Fruit fly (Drosophila melanogaster) whole organism, embryonic: ENCODE measurements around the gene Sry-alpha.

Experiments
- CG1024 ChIP-seq: fragments of 200-800 bp; sonication (Bioruptor generic); IDR thresholded peaks from 2 replicates; pipeline ENCODE4 v1.3.6; 2022; ENCODE audit warnings: missing biosample characterization, missing genetic modification characterization
- CG13624 ChIP-seq: fragments of 200-800 bp; sonication (Bioruptor generic); optimal IDR thresholded peaks from 2 replicates; lab custom pipeline; 2016; ENCODE audit warnings: missing biosample characterization, missing genetic modification characterization
- CG15269 ChIP-seq: fragments of 200-800 bp; sonication (Bioruptor generic); optimal IDR thresholded peaks from 2 replicates; lab custom pipeline; 2018; ENCODE audit warnings: missing biosample characterization, mild to moderate bottlenecking, missing genetic modification characterization, moderate library complexity
- CG1603 ChIP-seq: fragments of 200-800 bp; sonication (Bioruptor generic); optimal IDR thresholded peaks from 2 replicates; lab custom pipeline; 2019; ENCODE audit warnings: missing biosample characterization, mild to moderate bottlenecking, missing genetic modification characterization, moderate library complexity
- CG16863 ChIP-seq: fragments of 200-800 bp; sonication (Bioruptor generic); optimal IDR thresholded peaks from 3 replicates; lab custom pipeline; 2016; ENCODE audit warnings: missing biosample characterization, missing genetic modification characterization
- CG17186 ChIP-seq: fragments of 200-800 bp; sonication (Bioruptor generic); optimal IDR thresholded peaks from 3 replicates; lab custom pipeline; 2017; ENCODE audit warnings: missing biosample characterization, missing genetic modification reagents, missing genetic modification characterization
- CG1792 ChIP-seq: fragments of 200-800 bp; sonication (Bioruptor generic); optimal IDR thresholded peaks from 2 replicates; lab custom pipeline; 2016; ENCODE audit warnings: missing biosample characterization, missing genetic modification characterization
- CG18262 ChIP-seq: fragments of 200-800 bp; optimal IDR thresholded peaks from 3 replicates; lab custom pipeline; 2019; ENCODE audit warnings: missing biosample characterization, mild to moderate bottlenecking, missing genetic modification characterization, moderate library complexity
- CG30431 ChIP-seq: fragments of 200-800 bp; sonication (Bioruptor generic); optimal IDR thresholded peaks from 2 replicates; lab custom pipeline; 2017; ENCODE audit warnings: missing biosample characterization, missing genetic modification characterization
- CG3281 ChIP-seq: fragments of 200-800 bp; sonication (Bioruptor generic); optimal IDR thresholded peaks from 3 replicates; lab custom pipeline; 2017; ENCODE audit warnings: missing biosample characterization, mild to moderate bottlenecking, missing genetic modification characterization
- CG42726 ChIP-seq: fragments of 200-800 bp; sonication (Bioruptor generic); IDR thresholded peaks from 2 replicates; pipeline ENCODE4 v1.3.6; 2022; ENCODE audit warnings: missing biosample characterization, missing genetic modification characterization; ENCODE audit not compliant: partially characterized antibody
- CG4404 ChIP-seq: fragments of 200-800 bp; sonication (Bioruptor generic); IDR thresholded peaks from 2 replicates; pipeline ENCODE4 v1.3.6; 2022; ENCODE audit warnings: missing biosample characterization, missing genetic modification characterization
- CG6683 ChIP-seq: fragments of 200-800 bp; sonication (Bioruptor generic); optimal IDR thresholded peaks from 2 replicates; lab custom pipeline; 2017; ENCODE audit warnings: missing biosample characterization, mild to moderate bottlenecking, missing genetic modification characterization, missing genetic modification reagents
- CG6689 ChIP-seq: fragments of 200-800 bp; sonication (Bioruptor generic); IDR thresholded peaks from 2 replicates; pipeline ENCODE4 v1.3.6; 2022; ENCODE audit warnings: missing biosample characterization, missing genetic modification characterization
- CG7963 ChIP-seq: fragments of 200-800 bp; sonication (Bioruptor generic); IDR thresholded peaks from 3 replicates; pipeline ENCODE4 v1.3.6; 2022; ENCODE audit warnings: missing biosample characterization, missing genetic modification characterization; ENCODE audit not compliant: partially characterized antibody
- Camta ChIP-seq: fragments of 200-800 bp; sonication (Bioruptor generic); optimal IDR thresholded peaks from 2 replicates; lab custom pipeline; 2016; ENCODE audit warnings: missing biosample characterization, missing genetic modification characterization
- D ChIP-seq, 2 experiments: fragments of 200-800 bp in 1 of 2; fragments of >200 bp in 1 of 2; sonication (Bioruptor generic) in 1 of 2; optimal IDR thresholded peaks; 2 replicates in 1 of 2; 3 replicates in 1 of 2; lab custom pipeline; 2017; ENCODE audit warnings: mild to moderate bottlenecking in 1 of 2, missing biosample characterization in 1 of 2, missing genetic modification characterization in 1 of 2, missing genetic modification reagents in 1 of 2
- Eip74EF ChIP-seq, 2 experiments: fragments of 200-800 bp in 1 of 2; fragments of >200 bp in 1 of 2; sonication (Bioruptor generic) in 1 of 2; optimal IDR thresholded peaks; 2 replicates each; lab custom pipeline; 2017 to 2019; ENCODE audit warnings: missing biosample characterization in 2 of 2, missing genetic modification characterization in 2 of 2, mild to moderate bottlenecking in 1 of 2, moderate library complexity in 1 of 2
- Hand ChIP-seq: fragments of 200-800 bp; sonication (Bioruptor generic); optimal IDR thresholded peaks from 2 replicates; lab custom pipeline; 2017; ENCODE audit warnings: mild to moderate bottlenecking, missing biosample characterization, missing genetic modification reagents, missing genetic modification characterization
- Hr39 ChIP-seq: fragments of >200 bp; optimal IDR thresholded peaks from 2 replicates; lab custom pipeline; 2017
- MTF-1 ChIP-seq: fragments of 200-800 bp; sonication (Bioruptor generic); optimal IDR thresholded peaks from 2 replicates; lab custom pipeline; 2018; ENCODE audit warnings: missing biosample characterization, mild to moderate bottlenecking, missing genetic modification characterization, borderline replicate concordance
- Mes4 ChIP-seq: fragments of 200-800 bp; sonication (Bioruptor generic); optimal IDR thresholded peaks from 2 replicates; lab custom pipeline; 2016; ENCODE audit warnings: missing biosample characterization, missing genetic modification characterization
- Nf-YB ChIP-seq: fragments of 200-800 bp; sonication (Bioruptor generic); optimal IDR thresholded peaks from 3 replicates; lab custom pipeline; 2019; ENCODE audit warnings: missing biosample characterization, mild to moderate bottlenecking, missing genetic modification characterization, moderate library complexity
- Poxn ChIP-seq: fragments of 200-800 bp; sonication (Bioruptor generic); IDR thresholded peaks from 2 replicates; pipeline ENCODE4 v1.3.6; 2022; ENCODE audit warnings: missing biosample characterization, missing genetic modification characterization
- Xrp1 ChIP-seq: fragments of 200-800 bp; sonication (Bioruptor generic); IDR thresholded peaks from 2 replicates; pipeline ENCODE4 v1.3.6; 2022; ENCODE audit warnings: missing biosample characterization, missing genetic modification characterization
- ase ChIP-seq: fragments of 200-800 bp; sonication (Bioruptor generic); IDR thresholded peaks from 3 replicates; pipeline ENCODE4 v1.3.6; 2022; ENCODE audit warnings: missing biosample characterization, missing genetic modification characterization
- cato ChIP-seq: fragments of 200-800 bp; sonication (Bioruptor generic); optimal IDR thresholded peaks from 2 replicates; lab custom pipeline; 2016; ENCODE audit warnings: missing biosample characterization, missing genetic modification characterization, borderline replicate concordance
- exex ChIP-seq: fragments of 200-800 bp; sonication (Bioruptor generic); optimal IDR thresholded peaks from 4 replicates; lab custom pipeline; 2018; ENCODE audit warnings: missing biosample characterization, mild to moderate bottlenecking, missing genetic modification characterization, moderate library complexity
- eyg ChIP-seq: fragments of 200-800 bp; sonication (Bioruptor generic); optimal IDR thresholded peaks from 3 replicates; lab custom pipeline; 2016; ENCODE audit warnings: missing biosample characterization, missing genetic modification characterization
- fd3F ChIP-seq: fragments of 200-800 bp; sonication (Bioruptor generic); optimal IDR thresholded peaks from 2 replicates; lab custom pipeline; 2018; ENCODE audit warnings: missing biosample characterization, mild to moderate bottlenecking, missing genetic modification characterization, moderate library complexity
- fru ChIP-seq: fragments of >200 bp; optimal IDR thresholded peaks from 2 replicates; lab custom pipeline; 2017
- fu2 ChIP-seq: fragments of 200-800 bp; sonication (Bioruptor generic); optimal IDR thresholded peaks from 2 replicates; lab custom pipeline; 2016; ENCODE audit warnings: missing biosample characterization, missing genetic modification characterization
- gce ChIP-seq: fragments of 200-800 bp; sonication (Bioruptor generic); IDR thresholded peaks from 3 replicates; pipeline ENCODE4 v1.3.6; 2022; ENCODE audit warnings: missing biosample characterization, missing genetic modification characterization
- hb ChIP-seq: fragments of 200-800 bp; sonication (Bioruptor generic); IDR thresholded peaks from 3 replicates; pipeline ENCODE4 v1.3.6; 2022; ENCODE audit warnings: missing biosample characterization, missing genetic modification characterization; ENCODE audit not compliant: partially characterized antibody
- insv ChIP-seq, 2 experiments: fragments of 200-800 bp; sonication (Bioruptor generic); optimal IDR thresholded peaks; 3 replicates each; lab custom pipeline; 2016 to 2018; ENCODE audit warnings: missing biosample characterization in 2 of 2, missing genetic modification characterization in 2 of 2
- lab ChIP-seq: fragments of 200-800 bp; sonication (Bioruptor generic); optimal IDR thresholded peaks from 3 replicates; lab custom pipeline; 2017; ENCODE audit warnings: missing biosample characterization, missing genetic modification characterization, mild to moderate bottlenecking, moderate library complexity, missing genetic modification reagents
- pan ChIP-seq, 4 experiments: fragments of >200 bp in 3 of 4; fragments of 200-800 bp in 1 of 4; sonication (Bioruptor generic) in 1 of 4; optimal IDR thresholded peaks in 3 of 4; IDR thresholded peaks in 1 of 4; 2 replicates each; pipeline versions ENCODE4 v1.3.6 to Lab custom; 2017 to 2022; ENCODE audit warnings: missing biosample characterization in 2 of 4, missing genetic modification characterization in 2 of 4, mixed read lengths in 1 of 4
- pfk ChIP-seq: fragments of 200-800 bp; sonication (Bioruptor generic); optimal IDR thresholded peaks from 2 replicates; lab custom pipeline; 2018; ENCODE audit warnings: missing biosample characterization, mild to moderate bottlenecking, missing genetic modification characterization, moderate library complexity
- pros ChIP-seq: fragments of 200-800 bp; sonication (Bioruptor generic); optimal IDR thresholded peaks from 3 replicates; lab custom pipeline; 2019; ENCODE audit warnings: missing biosample characterization, mild to moderate bottlenecking, missing genetic modification characterization, moderate library complexity
- pzg ChIP-seq: fragments of 200-800 bp; sonication (Bioruptor generic); optimal IDR thresholded peaks from 3 replicates; lab custom pipeline; 2018; ENCODE audit warnings: missing biosample characterization, mild to moderate bottlenecking, missing genetic modification characterization, moderate library complexity
- schlank ChIP-seq: fragments of 200-800 bp; sonication (Bioruptor generic); optimal IDR thresholded peaks from 2 replicates; lab custom pipeline; 2018; ENCODE audit warnings: missing biosample characterization, mild to moderate bottlenecking, missing genetic modification characterization
- sens ChIP-seq: fragments of 200-800 bp; sonication (Bioruptor generic); peaks from one replicate; lab custom pipeline; 2016; ENCODE audit warnings: missing biosample characterization, missing genetic modification characterization
- slbo ChIP-seq: fragments of 200-800 bp; sonication (Bioruptor generic); IDR thresholded peaks from 2 replicates; pipeline ENCODE4 v1.3.6; 2022; ENCODE audit warnings: missing biosample characterization, missing genetic modification characterization
- slp2 ChIP-seq: fragments of 200-800 bp; sonication (Bioruptor generic); optimal IDR thresholded peaks from 2 replicates; lab custom pipeline; 2016; ENCODE audit warnings: missing biosample characterization, missing genetic modification characterization
- sna ChIP-seq: fragments of 200-800 bp; sonication (Bioruptor generic); IDR thresholded peaks from 2 replicates; pipeline ENCODE4 v1.3.6; 2022; ENCODE audit warnings: missing biosample characterization, missing genetic modification characterization; ENCODE audit not compliant: partially characterized antibody
- tio ChIP-seq: fragments of 200-800 bp; sonication (Bioruptor generic); optimal IDR thresholded peaks from 2 replicates; lab custom pipeline; 2017; ENCODE audit warnings: missing biosample characterization, missing genetic modification characterization, inconsistent platforms
- tna ChIP-seq: fragments of 200-800 bp; sonication (Bioruptor generic); IDR thresholded peaks from 2 replicates; pipeline ENCODE4 v1.3.6; 2022; ENCODE audit warnings: missing biosample characterization, missing genetic modification characterization; ENCODE audit not compliant: partially characterized antibody
- trem ChIP-seq: fragments of 200-800 bp; optimal IDR thresholded peaks from 3 replicates; lab custom pipeline; 2019; ENCODE audit warnings: missing biosample characterization, mild to moderate bottlenecking, missing genetic modification characterization, moderate library complexity
- vfl ChIP-seq: fragments of 200-800 bp; sonication (Bioruptor generic); optimal IDR thresholded peaks from 2 replicates; lab custom pipeline; 2016; ENCODE audit warnings: missing biosample characterization, missing genetic modification characterization
- yki ChIP-seq: fragments of >200 bp; optimal IDR thresholded peaks from 3 replicates; lab custom pipeline; 2018

Gene Sry-alpha

dm6 chr3R:30004648-30005047 lies 34.9 kb upstream of the Sry-alpha start, which contains the start of the genes Nlp and Nph (continued):
- TF ChIP-seq pros (GFP tag; lab: Kevin White, UChicago) (no peak), MTF-1 (GFP tag; lab: Kevin White, UChicago) (no peak), tna (GFP tag; lab: Robert Waterston, UW) (peak; percentile 61), yki (lab: Kevin White, UChicago) (no peak), gce (GFP tag; lab: Robert Waterston, UW) (no peak), pfk (GFP tag; lab: Kevin White, UChicago) (no peak), sna (GFP tag; lab: Robert Waterston, UW) (peak; percentile 94), Mes4 (GFP tag; lab: Kevin White, UChicago) (no peak), CG1024 (GFP tag; lab: Robert Waterston, UW) (no peak), cato (GFP tag; lab: Kevin White, UChicago) (no peak), CG42726 (GFP tag; lab: Robert Waterston, UW) (no peak), Nf-YB (GFP tag; lab: Kevin White, UChicago) (peak; percentile 12), Hand (GFP tag; lab: Kevin White, UChicago) (no peak), CG18262 (tag; lab: Kevin White, UChicago) (peak; percentile 32), pan (optimal IDR thresholded peaks at IDR 0.05; lab: Kevin White, UChicago) (no peak), pan (GFP tag; optimal IDR thresholded peaks at IDR 0.05 in 1 of 2, IDR thresholded peaks at IDR 0.05 in 1 of 2) (no peak), CG17186 (peak; percentile 80), hb (GFP tag; lab: Robert Waterston, UW) (peak; percentile 83), sens (GFP tag; lab: Kevin White, UChicago) (peak; percentile 80), exex (tag; lab: Kevin White, UChicago) (no peak), pzg (GFP tag; lab: Kevin White, UChicago) (peak; percentile 77), fd3F (GFP tag; lab: Kevin White, UChicago) (no peak), D (optimal IDR thresholded peaks at IDR 0.05; lab: Kevin White, UChicago) (no peak), D (GFP tag; optimal IDR thresholded peaks at IDR 0.05; lab: Kevin White, UChicago) (no peak), fru (lab: Kevin White, UChicago) (no peak), slbo (GFP tag; lab: Robert Waterston, UW) (peak; percentile 45), CG16863 (GFP tag; lab: Kevin White, UChicago) (no peak), CG6683 (GFP tag; lab: Kevin White, UChicago) (no peak), lab (no peak), Xrp1 (GFP tag; lab: Robert Waterston, UW) (no peak), eyg (GFP tag; lab: Kevin White, UChicago) (no peak), CG13624 (GFP tag; lab: Kevin White, UChicago) (peak; percentile 28), Eip74EF (GFP tag; optimal IDR thresholded peaks at IDR 0.05; lab: Kevin White, UChicago) (no peak), CG1603 (peak; percentile 79), fu2 (GFP tag; lab: Kevin White, UChicago) (no peak), trem (tag; lab: Kevin White, UChicago) (peak; percentile 90), ase (GFP tag; lab: Robert Waterston, UW) (no peak), CG1792 (GFP tag; lab: Kevin White, UChicago) (no peak), vfl (GFP tag; lab: Kevin White, UChicago) (no peak), tio (GFP tag; lab: Kevin White, UChicago) (no peak), CG15269 (tag; lab: Kevin White, UChicago) (no peak), Camta (GFP tag; lab: Kevin White, UChicago) (no peak), Poxn (GFP tag; lab: Robert Waterston, UW) (no peak), CG7963 (GFP tag; lab: Robert Waterston, UW) (peak; percentile 62), slp2 (GFP tag; lab: Kevin White, UChicago) (no peak), schlank (tag; lab: Kevin White, UChicago) (no peak), CG3281 (GFP tag; lab: Kevin White, UChicago) (peak; percentile 39), CG4404 (GFP tag; lab: Robert Waterston, UW) (no peak), CG6689 (GFP tag; lab: Robert Waterston, UW) (no peak), Hr39 (no peak), insv (GFP tag; optimal IDR thresholded peaks at IDR 0.05; lab: Kevin White, UChicago) (peak in 1 of 2 experiments; percentile 9), CG30431 (GFP tag; lab: Kevin White, UChicago) (no peak)
